Fruit fly (Drosophila melanogaster) whole organism, pupa: Measurements from ENCODE around the gene fz2.

Source experiments
- CG10348 ChIP-seq: fragments of 200-800 bp; sonication (Bioruptor generic); IDR thresholded peaks from 2 replicates; pipeline ENCODE4 v1.3.6; 2022; ENCODE audit warnings: missing biosample characterization, missing genetic modification characterization
- CG13204 ChIP-seq: fragments of 200-800 bp; sonication (Bioruptor generic); optimal IDR thresholded peaks from 2 replicates; lab custom pipeline; 2018; ENCODE audit warnings: missing biosample characterization, mild to moderate bottlenecking, missing genetic modification characterization, moderate library complexity
- CG14655 ChIP-seq: fragments of 200-800 bp; sonication (Bioruptor generic); optimal IDR thresholded peaks from 3 replicates; lab custom pipeline; 2017; ENCODE audit warnings: mild to moderate bottlenecking, missing biosample characterization, missing genetic modification reagents, missing genetic modification characterization
- CG15710 ChIP-seq: fragments of 200-800 bp; sonication (Bioruptor generic); optimal IDR thresholded peaks from 2 replicates; lab custom pipeline; 2018; ENCODE audit warnings: missing biosample characterization, mild to moderate bottlenecking, missing genetic modification characterization, moderate library complexity
- CG17806 ChIP-seq: fragments of 200-800 bp; sonication (Bioruptor generic); optimal IDR thresholded peaks from 2 replicates; lab custom pipeline; 2018; ENCODE audit warnings: missing biosample characterization, mild to moderate bottlenecking, missing genetic modification characterization, moderate library complexity
- CG32121 ChIP-seq: fragments of 200-800 bp; sonication (Bioruptor generic); IDR thresholded peaks from 2 replicates; pipeline ENCODE4 v1.3.6; 2022; ENCODE audit warnings: missing biosample characterization, missing genetic modification characterization
- CG8301 ChIP-seq: fragments of 200-800 bp; sonication (Bioruptor generic); optimal IDR thresholded peaks from 2 replicates; lab custom pipeline; 2018; ENCODE audit warnings: missing biosample characterization, mild to moderate bottlenecking, missing genetic modification characterization
- EcR ChIP-seq: fragments of 200-800 bp; sonication (Bioruptor generic); optimal IDR thresholded peaks from 3 replicates; lab custom pipeline; 2019; ENCODE audit warnings: missing biosample characterization, missing genetic modification characterization, mild to moderate bottlenecking, moderate library complexity, missing genetic modification reagents
- Ets98B ChIP-seq: fragments of 200-800 bp; sonication (Bioruptor generic); IDR thresholded peaks from 2 replicates; pipeline ENCODE4 v1.3.6; 2022; ENCODE audit warnings: missing biosample characterization, missing genetic modification characterization
- Pif1B ChIP-seq: fragments of 200-800 bp; sonication (Bioruptor generic); optimal IDR thresholded peaks from 3 replicates; lab custom pipeline; 2016; ENCODE audit warnings: missing biosample characterization, missing genetic modification characterization
- Snoo ChIP-seq: fragments of 200-800 bp; sonication (Bioruptor generic); optimal IDR thresholded peaks from 3 replicates; lab custom pipeline; 2017; ENCODE audit warnings: missing biosample characterization, mild to moderate bottlenecking, missing genetic modification characterization, inconsistent platforms
- gl ChIP-seq: fragments of 200-800 bp; sonication (Bioruptor generic); optimal IDR thresholded peaks from 2 replicates; lab custom pipeline; 2018; ENCODE audit warnings: missing biosample characterization, mild to moderate bottlenecking, missing genetic modification characterization

- TF ChIP-seq EcR (GFP tag; lab: Kevin White, UChicago) (no peak), Snoo (tag; lab: Kevin White, UChicago) (no peak), Pif1B (GFP tag; lab: Kevin White, UChicago) (no peak), Ets98B (no peak), gl (tag; lab: Kevin White, UChicago) (no peak), CG13204 (GFP tag; lab: Kevin White, UChicago) (no peak), CG15710 (tag; lab: Kevin White, UChicago) (no peak), CG10348 (GFP tag; lab: Robert Waterston, UW) (no peak), CG32121 (GFP tag; lab: Robert Waterston, UW) (no peak; the same call in 1 of the 2 replicates), CG17806 (tag; lab: Kevin White, UChicago) (no peak), CG14655 (no peak), CG8301 (tag; lab: Kevin White, UChicago) (no peak)
These were observed 37.9 kb downstream of the fz2 start for dm6 chr3L:19197321-19197720.
